Worm (Caenorhabditis elegans) whole organism, midembryonic: ENCODE data around the gene pax-3.
A peak's percentile ranks its signal among the peaks of the same experiment; 100 is the strongest.

Source experiments
- T22C8.4 ChIP-seq: fragments of 200-800 bp; sonication (Bioruptor generic); IDR thresholded peaks from 2 replicates; pipeline ENCODE4 v1.3.6; 2022; ENCODE audit warnings: missing genetic modification characterization, missing compliant biosample characterization
- cog-1 ChIP-seq: sonication (generic microtip); optimal IDR thresholded peaks from 2 replicates; lab custom pipeline; 2016; ENCODE audit warnings: missing genetic modification characterization, missing compliant biosample characterization
- flt-1 ChIP-seq: fragments of 200-800 bp; sonication (Bioruptor generic); IDR thresholded peaks from 2 replicates; pipeline ENCODE4 v1.3.6; 2022; ENCODE audit warnings: missing genetic modification characterization, missing compliant biosample characterization
- klf-2 ChIP-seq: fragments of 200-800 bp; sonication (Bioruptor generic); conservative IDR thresholded peaks from 2 replicates; pipeline ENCODE4 v1.3.6; 2022; ENCODE audit warnings: missing genetic modification reagents, missing genetic modification characterization, missing compliant biosample characterization
- med-1 ChIP-seq: sonication (generic microtip); optimal IDR thresholded peaks from 2 replicates; lab custom pipeline; 2017; ENCODE audit warnings: missing genetic modification characterization, mild to moderate bottlenecking, missing compliant biosample characterization, antibody characterized with exemption, missing genetic modification reagents; ENCODE audit not compliant: insufficient read depth
- ref-1 ChIP-seq: fragments of 200-800 bp; sonication (Bioruptor generic); conservative IDR thresholded peaks from 2 replicates; pipeline ENCODE4 v1.3.6; 2022; ENCODE audit warnings: missing genetic modification reagents, missing genetic modification characterization, missing compliant biosample characterization
- tab-1 ChIP-seq: fragments of 200-800 bp; sonication (Bioruptor generic); IDR thresholded peaks from 2 replicates; pipeline ENCODE4 v1.3.6; 2022; ENCODE audit warnings: missing genetic modification characterization, missing compliant biosample characterization
- ztf-23 ChIP-seq: fragments of 200-800 bp; sonication (Bioruptor generic); IDR thresholded peaks from 2 replicates; pipeline ENCODE4 v1.3.6; 2022; ENCODE audit warnings: missing genetic modification reagents, missing genetic modification characterization, missing compliant biosample characterization
- ztf-29 ChIP-seq: fragments of 200-800 bp; sonication (Bioruptor generic); IDR thresholded peaks from 2 replicates; pipeline ENCODE4 v1.3.6; 2022; ENCODE audit warnings: missing genetic modification reagents, missing genetic modification characterization, missing compliant biosample characterization

pax-3 gene

ce11 chrII:10139177-10139640, 7.2 kb upstream of the pax-3 start, which contains the start of gene asah-2:
TSS of gene asah-2 (plus strand) at chrII:10139590.
- TF ChIP-seq ztf-23, result no peak
- TF ChIP-seq T22C8.4 (GFP tag; lab: Robert Waterston, UW), result no peak
- no peak for TF ChIP-seq ref-1 (GFP tag; lab: Robert Waterston, UW)
- TF ChIP-seq tab-1 (GFP tag; lab: Robert Waterston, UW), result no peak
- no peak for TF ChIP-seq cog-1 (tag; lab: Kevin White, UChicago)
- TF ChIP-seq klf-2 (GFP tag; lab: Robert Waterston, UW), result no peak
- no peak for TF ChIP-seq ztf-29 (GFP tag; lab: Robert Waterston, UW)
- TF ChIP-seq med-1, result no peak
- TF ChIP-seq flt-1 (GFP tag; lab: Robert Waterston, UW), result no peak

ce11 chrII:10144092-10144491, 2.3 kb upstream of the pax-3 start, which contains the start of gene F27E5.3:
TSS of gene F27E5.3 (minus strand) at chrII:10144192.
- TF ChIP-seq tab-1 (GFP tag; lab: Robert Waterston, UW) (no peak), flt-1 (GFP tag; lab: Robert Waterston, UW) (no peak), ztf-23 (no peak), klf-2 (GFP tag; lab: Robert Waterston, UW) (no peak), med-1 (no peak), ztf-29 (GFP tag; lab: Robert Waterston, UW) (no peak), cog-1 (tag; lab: Kevin White, UChicago) (no peak), T22C8.4 (GFP tag; lab: Robert Waterston, UW) (no peak), ref-1 (GFP tag; lab: Robert Waterston, UW) (no peak)

DNA sequence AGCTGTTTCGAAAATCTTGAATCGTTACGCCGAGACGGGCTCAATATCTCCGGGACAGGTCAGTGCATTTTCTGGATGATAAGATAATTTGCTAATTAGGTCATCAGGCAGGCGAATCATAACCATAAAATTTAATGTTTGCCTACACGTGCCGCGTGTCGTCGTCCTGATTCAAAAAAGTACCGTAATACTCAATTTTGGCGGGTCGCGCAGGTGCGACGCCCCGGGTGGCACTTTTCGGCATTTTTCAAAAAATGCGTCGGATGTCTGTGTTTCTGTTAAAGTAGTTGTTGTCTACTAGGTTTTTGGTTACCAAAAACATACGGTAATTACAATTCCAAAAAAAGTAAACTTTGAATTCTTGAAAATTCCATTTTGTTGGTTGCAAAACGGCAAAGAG, 1.1 kb downstream of the pax-3 start:
- TF ChIP-seq ztf-29 (GFP tag; lab: Robert Waterston, UW), result no peak
- no peak for TF ChIP-seq flt-1 (GFP tag; lab: Robert Waterston, UW)
- TF ChIP-seq cog-1 (tag; lab: Kevin White, UChicago), result no peak

- TF ChIP-seq T22C8.4 (GFP tag; lab: Robert Waterston, UW) (no peak), med-1 (no peak), ref-1 (GFP tag; lab: Robert Waterston, UW) (no peak), ztf-29 (GFP tag; lab: Robert Waterston, UW) (no peak), cog-1 (tag; lab: Kevin White, UChicago) (no peak), flt-1 (GFP tag; lab: Robert Waterston, UW) (no peak), klf-2 (GFP tag; lab: Robert Waterston, UW) (no peak), tab-1 (GFP tag; lab: Robert Waterston, UW) (no peak), ztf-23 (no peak)
These were observed 8.7 kb downstream of the pax-3 start, which contains the start of gene nlp-63 for ce11 chrII:10155106-10155505. TSS of gene nlp-63 (plus strand) at chrII:10155406.

ce11 chrII:10162785-10163184, 16.4 kb downstream of the pax-3 start:
- TF ChIP-seq ref-1 (GFP tag; lab: Robert Waterston, UW) (no peak), flt-1 (GFP tag; lab: Robert Waterston, UW) (peak; percentile 51; the same call in 1 of the 2 replicates)

DNA sequence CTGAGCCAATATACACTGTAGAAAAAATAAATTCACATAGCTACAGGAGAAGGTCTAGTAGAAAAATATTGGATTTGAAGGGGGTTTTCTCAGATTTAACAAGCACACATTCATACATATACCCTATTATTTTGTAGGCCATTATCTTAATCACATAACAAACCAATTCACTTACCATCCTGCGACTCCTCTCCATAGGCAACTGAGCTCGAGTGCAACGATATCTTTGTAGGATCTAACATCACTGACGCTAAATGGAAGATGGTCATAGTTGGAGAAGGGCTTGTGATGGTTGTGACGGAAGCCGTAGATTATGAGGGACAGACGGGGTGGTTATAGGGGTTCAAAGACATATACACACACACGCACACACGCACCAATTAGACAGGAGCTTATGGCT, 17.8 kb downstream of the pax-3 start:
- TF ChIP-seq T22C8.4 (GFP tag; lab: Robert Waterston, UW), result no peak
- no peak for TF ChIP-seq flt-1 (GFP tag; lab: Robert Waterston, UW)
- no peak for TF ChIP-seq med-1
- no peak for TF ChIP-seq cog-1 (tag; lab: Kevin White, UChicago)
- no peak for TF ChIP-seq klf-2 (GFP tag; lab: Robert Waterston, UW)
- TF ChIP-seq ztf-29 (GFP tag; lab: Robert Waterston, UW), result no peak
- TF ChIP-seq ref-1 (GFP tag; lab: Robert Waterston, UW), result no peak
- TF ChIP-seq tab-1 (GFP tag; lab: Robert Waterston, UW), result no peak
- TF ChIP-seq ztf-23, result no peak

DNA sequence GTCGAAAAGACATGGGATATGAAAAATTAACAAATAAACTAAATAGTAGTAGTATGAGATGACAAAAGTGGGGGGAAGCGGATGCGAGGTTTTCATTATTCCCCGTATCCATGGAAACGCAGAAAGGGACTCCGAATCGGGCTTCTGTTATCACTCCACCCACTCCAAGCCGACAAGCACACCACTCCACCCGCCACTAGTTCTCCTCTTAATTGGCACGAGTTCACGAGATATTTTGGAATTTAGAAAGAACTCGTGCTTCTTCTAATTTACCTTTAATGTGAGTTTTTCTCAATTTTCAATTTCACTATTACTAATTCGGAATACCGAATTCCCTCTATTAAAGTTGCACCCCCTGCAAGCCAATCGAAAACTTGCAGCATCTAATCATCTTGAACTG, 20.0 kb downstream of the pax-3 start:
- TF ChIP-seq med-1 (no peak), flt-1 (GFP tag; lab: Robert Waterston, UW) (no peak), T22C8.4 (GFP tag; lab: Robert Waterston, UW) (no peak), klf-2 (GFP tag; lab: Robert Waterston, UW) (no peak), ztf-23 (no peak)

DNA sequence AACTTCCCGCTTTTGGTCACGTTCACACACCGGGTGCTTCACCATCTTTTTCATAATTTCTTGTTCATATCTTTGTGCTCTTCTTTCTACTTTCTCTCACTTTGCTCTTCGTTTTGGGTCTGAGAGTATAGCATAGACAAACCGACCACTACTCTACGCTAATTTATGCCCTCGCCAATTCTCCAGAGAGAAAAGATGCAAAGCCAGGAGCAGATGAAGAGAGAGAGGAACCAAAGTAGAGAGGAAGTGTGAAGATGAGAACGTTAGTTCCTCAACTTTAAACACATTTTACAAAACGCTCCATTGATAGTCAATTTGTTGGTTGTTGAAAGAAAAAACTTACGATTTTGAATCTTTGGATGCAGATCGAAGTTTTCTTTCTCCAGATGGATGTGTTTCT, 21.4 kb downstream of the pax-3 start:
- TF ChIP-seq klf-2 (GFP tag; lab: Robert Waterston, UW), result no peak
- TF ChIP-seq cog-1 (tag; lab: Kevin White, UChicago), result no peak
- TF ChIP-seq med-1, result no peak
- no peak for TF ChIP-seq T22C8.4 (GFP tag; lab: Robert Waterston, UW)
- TF ChIP-seq tab-1 (GFP tag; lab: Robert Waterston, UW), result no peak
- TF ChIP-seq flt-1 (GFP tag; lab: Robert Waterston, UW), result no peak
- no peak for TF ChIP-seq ztf-29 (GFP tag; lab: Robert Waterston, UW)

- TF ChIP-seq med-1 (no peak), tab-1 (GFP tag; lab: Robert Waterston, UW) (no peak), ref-1 (GFP tag; lab: Robert Waterston, UW) (0 out of 2 replicates have a peak, but pooled peaks have one; percentile 18), klf-2 (GFP tag; lab: Robert Waterston, UW) (0 out of 2 replicates have a peak, but pooled peaks have one; percentile 21), ztf-23 (peak; percentile 84), ztf-29 (GFP tag; lab: Robert Waterston, UW) (peak; percentile 87), flt-1 (GFP tag; lab: Robert Waterston, UW) (peak; percentile 83), T22C8.4 (GFP tag; lab: Robert Waterston, UW) (peak; percentile 52; the same call in 1 of the 2 replicates), cog-1 (tag; lab: Kevin White, UChicago) (peak; percentile 70)
These were observed 22.8 kb downstream of the pax-3 start, which contains the start of gene daf-19 for ce11 chrII:10168905-10169782. TSS of gene daf-19 (minus strand) at chrII:10169346.
